Fruit fly (Drosophila melanogaster) whole organism, prepupa: ENCODE data around the gene Lgr3.
A peak's percentile ranks its signal among the peaks of the same experiment; 100 is the strongest.

ENCODE experiments used
- Blimp-1 ChIP-seq: fragments of 200-800 bp; sonication (Bioruptor generic); optimal IDR thresholded peaks from 3 replicates; lab custom pipeline; 2017; ENCODE audit warnings: missing biosample characterization, missing genetic modification characterization, mild to moderate bottlenecking, moderate library complexity, missing genetic modification reagents
- CG10669 ChIP-seq: fragments of 200-800 bp; sonication (Bioruptor generic); optimal IDR thresholded peaks from 3 replicates; lab custom pipeline; 2018; ENCODE audit warnings: missing biosample characterization, mild to moderate bottlenecking, missing genetic modification characterization, moderate library complexity
- CG11294 ChIP-seq: fragments of 200-800 bp; sonication (Bioruptor generic); IDR thresholded peaks from 2 replicates; pipeline ENCODE4 v1.3.6; 2022; ENCODE audit warnings: missing biosample characterization, missing genetic modification characterization
- CG15336 ChIP-seq: fragments of 200-800 bp; sonication (Bioruptor generic); IDR thresholded peaks from 2 replicates; pipeline ENCODE4 v1.3.6; 2022; ENCODE audit warnings: missing biosample characterization, missing genetic modification characterization
- CG3032 ChIP-seq: fragments of 200-800 bp; optimal IDR thresholded peaks from 2 replicates; lab custom pipeline; 2019; ENCODE audit warnings: missing biosample characterization, mild to moderate bottlenecking, missing genetic modification characterization, moderate library complexity
- CG32006 ChIP-seq: fragments of 200-800 bp; sonication (Bioruptor generic); optimal IDR thresholded peaks from 3 replicates; lab custom pipeline; 2017; ENCODE audit warnings: missing biosample characterization, mild to moderate bottlenecking, missing genetic modification characterization
- CG34406 ChIP-seq: fragments of 200-800 bp; sonication (Bioruptor generic); optimal IDR thresholded peaks from 3 replicates; lab custom pipeline; 2016; ENCODE audit warnings: missing biosample characterization, missing genetic modification characterization
- CG4318 ChIP-seq: fragments of 200-800 bp; sonication (Bioruptor generic); optimal IDR thresholded peaks from 3 replicates; lab custom pipeline; 2017; ENCODE audit warnings: missing biosample characterization, mild to moderate bottlenecking, missing genetic modification characterization
- CG6163 ChIP-seq: fragments of 200-800 bp; sonication (Bioruptor generic); IDR thresholded peaks from 3 replicates; pipeline ENCODE4 v1.3.6; 2022; ENCODE audit warnings: missing biosample characterization, missing genetic modification characterization
- CG6792 ChIP-seq: fragments of 200-800 bp; sonication (Bioruptor generic); optimal IDR thresholded peaks from 3 replicates; lab custom pipeline; 2016; ENCODE audit warnings: missing biosample characterization, missing genetic modification characterization
- CG6808 ChIP-seq: fragments of 200-800 bp; sonication (Bioruptor generic); optimal IDR thresholded peaks from 3 replicates; lab custom pipeline; 2017; ENCODE audit warnings: missing biosample characterization, missing genetic modification characterization, mild to moderate bottlenecking, moderate library complexity, missing genetic modification reagents
- CG6854 ChIP-seq: fragments of 200-800 bp; sonication (Bioruptor generic); optimal IDR thresholded peaks from 2 replicates; lab custom pipeline; 2017; ENCODE audit warnings: missing biosample characterization, mild to moderate bottlenecking, missing genetic modification characterization
- CG7368 ChIP-seq: fragments of 200-800 bp; sonication (Bioruptor generic); optimal IDR thresholded peaks from 3 replicates; lab custom pipeline; 2016; ENCODE audit warnings: missing biosample characterization, missing genetic modification characterization
- CG8632 ChIP-seq: fragments of 200-800 bp; sonication (Bioruptor generic); optimal IDR thresholded peaks from 3 replicates; lab custom pipeline; 2016; ENCODE audit warnings: missing biosample characterization, missing genetic modification characterization
- CG9139 ChIP-seq: fragments of 200-800 bp; sonication (Bioruptor generic); optimal IDR thresholded peaks from 3 replicates; lab custom pipeline; 2017; ENCODE audit warnings: missing biosample characterization, mild to moderate bottlenecking, missing genetic modification characterization
- Eip78C ChIP-seq: fragments of 200-800 bp; sonication (Bioruptor generic); peaks from one replicate; lab custom pipeline; 2016; ENCODE audit warnings: missing biosample characterization, missing genetic modification characterization
- Eip93F ChIP-seq: fragments of 200-800 bp; sonication (Bioruptor generic); optimal IDR thresholded peaks from 2 replicates; lab custom pipeline; 2016; ENCODE audit warnings: missing biosample characterization, mild to moderate bottlenecking, missing genetic modification characterization
- Ets21C ChIP-seq: fragments of 200-800 bp; sonication (Bioruptor generic); optimal IDR thresholded peaks from 3 replicates; lab custom pipeline; 2016; ENCODE audit warnings: missing biosample characterization, missing genetic modification characterization
- Gug ChIP-seq: fragments of 200-800 bp; sonication (Bioruptor generic); IDR thresholded peaks from 2 replicates; pipeline ENCODE4 v1.3.6; 2022; ENCODE audit warnings: missing biosample characterization, missing genetic modification characterization
- Hr38 ChIP-seq: sonication (Bioruptor generic); optimal IDR thresholded peaks from 2 replicates; lab custom pipeline; 2016; ENCODE audit warnings: missing biosample characterization, missing genetic modification characterization
- Hr39 ChIP-seq: fragments of 200-800 bp; sonication (Bioruptor generic); optimal IDR thresholded peaks from 2 replicates; lab custom pipeline; 2016; ENCODE audit warnings: missing biosample characterization, missing genetic modification characterization
- Hr4 ChIP-seq: fragments of 200-800 bp; sonication (Bioruptor generic); optimal IDR thresholded peaks from 3 replicates; lab custom pipeline; 2016; ENCODE audit warnings: missing biosample characterization, missing genetic modification characterization
- Lpt ChIP-seq: fragments of 200-800 bp; sonication (Bioruptor generic); optimal IDR thresholded peaks from 3 replicates; lab custom pipeline; 2016; ENCODE audit warnings: missing biosample characterization, missing genetic modification characterization
- Sox102F ChIP-seq: fragments of 200-800 bp; sonication (Bioruptor generic); optimal IDR thresholded peaks from 2 replicates; lab custom pipeline; 2016; ENCODE audit warnings: missing biosample characterization, mild to moderate bottlenecking, missing genetic modification characterization
- achi ChIP-seq: fragments of 200-800 bp; sonication (Bioruptor generic); optimal IDR thresholded peaks from 3 replicates; lab custom pipeline; 2016; ENCODE audit warnings: missing biosample characterization, missing genetic modification characterization
- acj6 ChIP-seq: fragments of 200-800 bp; sonication (Bioruptor generic); optimal IDR thresholded peaks from 3 replicates; lab custom pipeline; 2016; ENCODE audit warnings: missing biosample characterization, missing genetic modification characterization
- cyc ChIP-seq: fragments of 200-800 bp; sonication (Bioruptor generic); optimal IDR thresholded peaks from 3 replicates; lab custom pipeline; 2016; ENCODE audit warnings: missing biosample characterization, missing genetic modification characterization
- dsx ChIP-seq: fragments of 200-800 bp; optimal IDR thresholded peaks from 3 replicates; lab custom pipeline; 2019; ENCODE audit warnings: missing biosample characterization, mild to moderate bottlenecking, missing genetic modification characterization, moderate library complexity; ENCODE audit not compliant: poor library complexity, severe bottlenecking
- eg ChIP-seq: fragments of 200-800 bp; sonication (Bioruptor generic); IDR thresholded peaks from 3 replicates; pipeline ENCODE4 v1.3.6; 2022; ENCODE audit warnings: missing biosample characterization, missing genetic modification characterization
- esn ChIP-seq: fragments of 200-800 bp; sonication (Bioruptor generic); optimal IDR thresholded peaks from 2 replicates; lab custom pipeline; 2016; ENCODE audit warnings: missing biosample characterization, mild to moderate bottlenecking, missing genetic modification characterization, moderate library complexity
- fd59A ChIP-seq: fragments of 200-800 bp; sonication (Bioruptor generic); optimal IDR thresholded peaks from 2 replicates; lab custom pipeline; 2017; ENCODE audit warnings: missing biosample characterization, mild to moderate bottlenecking, missing genetic modification characterization, missing genetic modification reagents
- fd85E ChIP-seq: fragments of 200-800 bp; sonication (Bioruptor generic); optimal IDR thresholded peaks from 3 replicates; lab custom pipeline; 2016; ENCODE audit warnings: missing biosample characterization, missing genetic modification characterization
- fkh ChIP-seq: fragments of 200-800 bp; sonication (Bioruptor generic); optimal IDR thresholded peaks from 3 replicates; lab custom pipeline; 2017; ENCODE audit warnings: missing biosample characterization, mild to moderate bottlenecking, missing genetic modification characterization, moderate library complexity
- lz ChIP-seq: fragments of 200-800 bp; sonication (Bioruptor generic); optimal IDR thresholded peaks from 3 replicates; lab custom pipeline; 2016; ENCODE audit warnings: missing biosample characterization, missing genetic modification characterization
- net ChIP-seq: fragments of 200-800 bp; sonication (Bioruptor generic); optimal IDR thresholded peaks from 3 replicates; lab custom pipeline; 2016; ENCODE audit warnings: missing biosample characterization, missing genetic modification characterization
- pdm3 ChIP-seq: fragments of 200-800 bp; sonication (Bioruptor generic); optimal IDR thresholded peaks from 3 replicates; lab custom pipeline; 2016; ENCODE audit warnings: missing biosample characterization, missing genetic modification characterization
- salr ChIP-seq, 2 experiments: fragments of 200-800 bp; sonication (Bioruptor generic); optimal IDR thresholded peaks; 3 replicates each; lab custom pipeline; 2016 to 2018; ENCODE audit warnings: missing biosample characterization in 2 of 2, missing genetic modification characterization in 2 of 2, mild to moderate bottlenecking in 1 of 2
- spab ChIP-seq: fragments of 200-800 bp; sonication (Bioruptor generic); optimal IDR thresholded peaks from 2 replicates; lab custom pipeline; 2017; ENCODE audit warnings: missing biosample characterization, mild to moderate bottlenecking, missing genetic modification characterization, missing genetic modification reagents
- ss ChIP-seq, 2 experiments: fragments of 200-800 bp; sonication (Bioruptor generic); optimal IDR thresholded peaks; 2 replicates in 1 of 2; 3 replicates in 1 of 2; lab custom pipeline; 2017 to 2018; ENCODE audit warnings: mild to moderate bottlenecking in 2 of 2, missing biosample characterization in 2 of 2, missing genetic modification characterization in 2 of 2, moderate library complexity in 1 of 2
- svp ChIP-seq: fragments of 200-800 bp; sonication (Bioruptor generic); peaks from one replicate; lab custom pipeline; 2016; ENCODE audit warnings: missing biosample characterization, missing genetic modification characterization
- topi ChIP-seq: fragments of 200-800 bp; sonication (Bioruptor generic); optimal IDR thresholded peaks from 3 replicates; lab custom pipeline; 2016; ENCODE audit warnings: missing biosample characterization, missing genetic modification characterization
- vri ChIP-seq: fragments of 200-800 bp; sonication (Bioruptor generic); optimal IDR thresholded peaks from 3 replicates; lab custom pipeline; 2016; ENCODE audit warnings: missing biosample characterization, mild to moderate bottlenecking, missing genetic modification characterization

Gene Lgr3

dm6 chr3R:25651414-25651813, 14.2 kb upstream of the Lgr3 start (continued):
- TF ChIP-seq Eip93F (GFP tag; lab: Kevin White, UChicago), result no peak
- TF ChIP-seq salr (GFP tag; optimal IDR thresholded peaks at IDR 0.05; lab: Kevin White, UChicago), result no peak
- TF ChIP-seq Eip78C (GFP tag; lab: Kevin White, UChicago), result peak; percentile 79
- TF ChIP-seq Ets21C (GFP tag; lab: Kevin White, UChicago), result no peak
- no peak for TF ChIP-seq vri (GFP tag; lab: Kevin White, UChicago)
- TF ChIP-seq dsx, result peak; percentile 50
- no peak for TF ChIP-seq CG4318 (GFP tag; lab: Kevin White, UChicago)

dm6 chr3R:25652066-25652720, 13.4 kb upstream of the Lgr3 start:
- TF ChIP-seq eg (peak; percentile 23; the same call in 1 of the 3 replicates), achi (GFP tag; lab: Kevin White, UChicago) (peak; percentile 77), CG8632 (GFP tag; lab: Kevin White, UChicago) (no peak), svp (peak; percentile 64), topi (GFP tag; lab: Kevin White, UChicago) (no peak), spab (GFP tag; lab: Kevin White, UChicago) (no peak)

dm6 chr3R:25659857-25660417, 5.7 kb upstream of the Lgr3 start:
- TF ChIP-seq CG9139 (GFP tag; lab: Kevin White, UChicago) (no peak), CG10669 (GFP tag; lab: Kevin White, UChicago) (no peak), ss (GFP tag; optimal IDR thresholded peaks at IDR 0.05; lab: Kevin White, UChicago) (no peak), CG34406 (no peak), CG8632 (GFP tag; lab: Kevin White, UChicago) (no peak), CG7368 (no peak), Hr39 (no peak), acj6 (GFP tag; lab: Kevin White, UChicago) (no peak), spab (GFP tag; lab: Kevin White, UChicago) (no peak), esn (GFP tag; lab: Kevin White, UChicago) (no peak), Eip78C (GFP tag; lab: Kevin White, UChicago) (no peak), CG15336 (GFP tag; lab: Robert Waterston, UW) (peak; percentile 39; the same call in 1 of the 2 replicates), fd85E (GFP tag; lab: Kevin White, UChicago) (no peak), cyc (GFP tag; lab: Kevin White, UChicago) (no peak), CG3032 (no peak), topi (GFP tag; lab: Kevin White, UChicago) (no peak), CG32006 (peak; percentile 43), CG6163 (GFP tag; lab: Robert Waterston, UW) (no peak), fkh (peak; percentile 59), pdm3 (GFP tag; lab: Kevin White, UChicago) (no peak), achi (GFP tag; lab: Kevin White, UChicago) (no peak), CG6808 (GFP tag; lab: Kevin White, UChicago) (no peak), Gug (no peak), Lpt (GFP tag; lab: Kevin White, UChicago) (no peak), Sox102F (GFP tag; lab: Kevin White, UChicago) (no peak), fd59A (no peak), eg (0 out of 3 replicates have a peak, but pooled peaks have one; percentile 18), CG11294 (GFP tag; lab: Robert Waterston, UW) (no peak; the same call in 1 of the 2 replicates), net (GFP tag; lab: Kevin White, UChicago) (no peak), lz (GFP tag; lab: Kevin White, UChicago) (no peak), CG6854 (no peak), Hr38 (GFP tag; lab: Kevin White, UChicago) (no peak), Eip93F (GFP tag; lab: Kevin White, UChicago) (no peak), Hr4 (peak; percentile 8), dsx (no peak), Blimp-1 (GFP tag; lab: Kevin White, UChicago) (no peak), CG6792 (GFP tag; lab: Kevin White, UChicago) (no peak), salr (GFP tag; optimal IDR thresholded peaks at IDR 0.05; lab: Kevin White, UChicago) (no peak)
